Fruit fly (Drosophila melanogaster) whole organism, embryonic: ENCODE measurements around the gene mRpL46.

ENCODE experiments used
- Aef1 ChIP-seq: fragments of 200-800 bp; sonication (Bioruptor generic); IDR thresholded peaks from 3 replicates; pipeline ENCODE4 v1.3.6; 2022; ENCODE audit warnings: missing biosample characterization, missing genetic modification characterization
- Atf-2 ChIP-seq: fragments of 200-800 bp; sonication (Bioruptor generic); optimal IDR thresholded peaks from 2 replicates; lab custom pipeline; 2016; ENCODE audit warnings: missing biosample characterization, missing genetic modification characterization
- Bdp1 ChIP-seq: fragments of 200-800 bp; sonication (Bioruptor generic); optimal IDR thresholded peaks from 3 replicates; lab custom pipeline; 2016; ENCODE audit warnings: missing biosample characterization, missing genetic modification characterization
- BtbVII ChIP-seq: fragments of 200-800 bp; sonication (Bioruptor generic); optimal IDR thresholded peaks from 3 replicates; lab custom pipeline; 2017; ENCODE audit warnings: missing biosample characterization, mild to moderate bottlenecking, missing genetic modification characterization
- CG10959 ChIP-seq: fragments of 200-800 bp; sonication (Bioruptor generic); IDR thresholded peaks from 2 replicates; pipeline ENCODE4 v1.3.6; 2022; ENCODE audit warnings: missing biosample characterization, missing genetic modification characterization
- CG13123 ChIP-seq: fragments of 200-800 bp; sonication (Bioruptor generic); optimal IDR thresholded peaks from 2 replicates; lab custom pipeline; 2016; ENCODE audit warnings: missing biosample characterization, missing genetic modification characterization
- CG13624 ChIP-seq: fragments of 200-800 bp; sonication (Bioruptor generic); optimal IDR thresholded peaks from 2 replicates; lab custom pipeline; 2016; ENCODE audit warnings: missing biosample characterization, missing genetic modification characterization
- CG14667 ChIP-seq: fragments of 200-800 bp; sonication (Bioruptor generic); IDR thresholded peaks from 2 replicates; pipeline ENCODE4 v1.3.6; 2022; ENCODE audit warnings: missing biosample characterization, missing genetic modification characterization
- CG15479 ChIP-seq: fragments of 200-800 bp; sonication (Bioruptor generic); optimal IDR thresholded peaks from 3 replicates; lab custom pipeline; 2019; ENCODE audit warnings: missing biosample characterization, mild to moderate bottlenecking, missing genetic modification characterization, moderate library complexity
- CG18262 ChIP-seq: fragments of 200-800 bp; optimal IDR thresholded peaks from 3 replicates; lab custom pipeline; 2019; ENCODE audit warnings: missing biosample characterization, mild to moderate bottlenecking, missing genetic modification characterization, moderate library complexity
- CG1832 ChIP-seq: fragments of 200-800 bp; sonication (Bioruptor generic); optimal IDR thresholded peaks from 2 replicates; lab custom pipeline; 2017; ENCODE audit warnings: missing biosample characterization, mild to moderate bottlenecking, missing genetic modification characterization, inconsistent platforms
- CG2202 ChIP-seq: fragments of 200-800 bp; sonication (Bioruptor generic); optimal IDR thresholded peaks from 2 replicates; lab custom pipeline; 2018; ENCODE audit warnings: missing biosample characterization, mild to moderate bottlenecking, missing genetic modification characterization
- CG3065 ChIP-seq: fragments of 200-800 bp; sonication (Bioruptor generic); optimal IDR thresholded peaks from 2 replicates; lab custom pipeline; 2016; ENCODE audit warnings: missing biosample characterization, missing genetic modification characterization
- CG31224 ChIP-seq: fragments of 200-800 bp; sonication (Bioruptor generic); IDR thresholded peaks from 2 replicates; pipeline ENCODE4 v1.3.6; 2022; ENCODE audit warnings: missing biosample characterization, missing genetic modification characterization
- CG3407 ChIP-seq: fragments of 200-800 bp; sonication (Bioruptor generic); optimal IDR thresholded peaks from 2 replicates; lab custom pipeline; 2018; ENCODE audit warnings: missing biosample characterization, mild to moderate bottlenecking, missing genetic modification characterization
- CG3838 ChIP-seq: fragments of 200-800 bp; sonication (Bioruptor generic); optimal IDR thresholded peaks from 3 replicates; lab custom pipeline; 2016; ENCODE audit warnings: missing biosample characterization, missing genetic modification characterization
- CG4360 ChIP-seq: fragments of 200-800 bp; sonication (Bioruptor generic); IDR thresholded peaks from 2 replicates; pipeline ENCODE4 v1.3.6; 2022; ENCODE audit warnings: missing biosample characterization, missing genetic modification characterization
- CG5953 ChIP-seq: fragments of 200-800 bp; sonication (Bioruptor generic); IDR thresholded peaks from 2 replicates; pipeline ENCODE4 v1.3.6; 2022; ENCODE audit warnings: missing biosample characterization, missing genetic modification characterization
- CG6254 ChIP-seq: fragments of 200-800 bp; sonication (Bioruptor generic); optimal IDR thresholded peaks from 3 replicates; lab custom pipeline; 2017; ENCODE audit warnings: mild to moderate bottlenecking, missing biosample characterization, missing genetic modification reagents, missing genetic modification characterization
- CG8944 ChIP-seq: fragments of 200-800 bp; sonication (Bioruptor generic); optimal IDR thresholded peaks from 3 replicates; lab custom pipeline; 2016; ENCODE audit warnings: missing biosample characterization, missing genetic modification characterization
- Dek ChIP-seq: fragments of 200-800 bp; sonication (Bioruptor generic); optimal IDR thresholded peaks from 3 replicates; lab custom pipeline; 2019; ENCODE audit warnings: missing biosample characterization, mild to moderate bottlenecking, missing genetic modification characterization, moderate library complexity
- Dip3 ChIP-seq: fragments of 200-800 bp; sonication (Bioruptor generic); optimal IDR thresholded peaks from 3 replicates; lab custom pipeline; 2016; ENCODE audit warnings: missing biosample characterization, missing genetic modification characterization
- Fer2 ChIP-seq: fragments of 200-800 bp; sonication (Bioruptor generic); optimal IDR thresholded peaks from 2 replicates; lab custom pipeline; 2018; ENCODE audit warnings: missing biosample characterization, mild to moderate bottlenecking, missing genetic modification characterization, moderate library complexity
- GATAe ChIP-seq: fragments of 200-800 bp; sonication (Bioruptor generic); conservative IDR thresholded peaks from 2 replicates; pipeline ENCODE4 v1.3.6; 2022; ENCODE audit warnings: missing biosample characterization, missing genetic modification characterization
- HLH4C ChIP-seq: fragments of 200-800 bp; sonication (Bioruptor generic); IDR thresholded peaks from 3 replicates; pipeline ENCODE4 v1.3.6; 2022; ENCODE audit warnings: missing biosample characterization, missing genetic modification characterization; ENCODE audit not compliant: partially characterized antibody
- HLH54F ChIP-seq: fragments of 200-800 bp; sonication (Bioruptor generic); optimal IDR thresholded peaks from 3 replicates; lab custom pipeline; 2016; ENCODE audit warnings: missing biosample characterization, missing genetic modification characterization
- Hsf ChIP-seq: fragments of 200-800 bp; sonication (Bioruptor generic); optimal IDR thresholded peaks from 3 replicates; lab custom pipeline; 2016; ENCODE audit warnings: missing biosample characterization, missing genetic modification characterization
- Kr ChIP-seq: fragments of 200-800 bp; sonication (Bioruptor generic); optimal IDR thresholded peaks from 2 replicates; lab custom pipeline; 2017; ENCODE audit warnings: missing biosample characterization, mild to moderate bottlenecking, missing genetic modification characterization
- Mes4 ChIP-seq: fragments of 200-800 bp; sonication (Bioruptor generic); optimal IDR thresholded peaks from 2 replicates; lab custom pipeline; 2016; ENCODE audit warnings: missing biosample characterization, missing genetic modification characterization
- Side ChIP-seq: fragments of 200-800 bp; sonication (Bioruptor generic); optimal IDR thresholded peaks from 2 replicates; lab custom pipeline; 2016; ENCODE audit warnings: missing biosample characterization, missing genetic modification characterization
- Sin3A ChIP-seq: fragments of >200 bp; optimal IDR thresholded peaks from 2 replicates; lab custom pipeline; 2018
- Vsx1 ChIP-seq: fragments of 200-800 bp; sonication (Bioruptor generic); optimal IDR thresholded peaks from 2 replicates; lab custom pipeline; 2017; ENCODE audit warnings: missing biosample characterization, mild to moderate bottlenecking, missing genetic modification characterization, missing genetic modification reagents
- az2 ChIP-seq: fragments of 200-800 bp; sonication (Bioruptor generic); optimal IDR thresholded peaks from 3 replicates; lab custom pipeline; 2016; ENCODE audit warnings: missing biosample characterization, missing genetic modification characterization
- cad ChIP-seq: fragments of >200 bp; optimal IDR thresholded peaks from 2 replicates; lab custom pipeline; 2017; ENCODE audit warnings: missing biosample characterization, missing genetic modification characterization
- corto ChIP-seq: fragments of 200-800 bp; sonication (Bioruptor generic); optimal IDR thresholded peaks from 2 replicates; lab custom pipeline; 2016; ENCODE audit warnings: missing biosample characterization, mild to moderate bottlenecking, missing genetic modification characterization, moderate library complexity
- crp ChIP-seq, 2 experiments: fragments of 200-800 bp; sonication (Bioruptor generic); optimal IDR thresholded peaks; 2 replicates in 1 of 2; 3 replicates in 1 of 2; lab custom pipeline; 2017; ENCODE audit warnings: missing biosample characterization in 2 of 2, missing genetic modification characterization in 2 of 2, mild to moderate bottlenecking in 1 of 2, moderate library complexity in 1 of 2
- cwo ChIP-seq: fragments of 200-800 bp; sonication (Bioruptor generic); optimal IDR thresholded peaks from 3 replicates; lab custom pipeline; 2017; ENCODE audit warnings: missing biosample characterization, missing genetic modification characterization, mild to moderate bottlenecking, moderate library complexity, missing genetic modification reagents
- dmrt99B ChIP-seq: fragments of 200-800 bp; sonication (Bioruptor generic); optimal IDR thresholded peaks from 2 replicates; lab custom pipeline; 2018; ENCODE audit warnings: missing biosample characterization, mild to moderate bottlenecking, missing genetic modification characterization, moderate library complexity
- dpn ChIP-seq, 2 experiments: fragments of 200-800 bp; sonication (Bioruptor generic); optimal IDR thresholded peaks; 3 replicates each; lab custom pipeline; 2016; ENCODE audit warnings: missing biosample characterization in 2 of 2, missing genetic modification characterization in 2 of 2
- gsb-n ChIP-seq: fragments of 200-800 bp; sonication (Bioruptor generic); optimal IDR thresholded peaks from 3 replicates; lab custom pipeline; 2018; ENCODE audit warnings: missing biosample characterization, mild to moderate bottlenecking, missing genetic modification characterization
- kah ChIP-seq: fragments of 200-800 bp; sonication (Bioruptor generic); optimal IDR thresholded peaks from 2 replicates; lab custom pipeline; 2018; ENCODE audit warnings: missing biosample characterization, mild to moderate bottlenecking, missing genetic modification characterization
- kay ChIP-seq: fragments of 200-800 bp; sonication (Bioruptor generic); optimal IDR thresholded peaks from 2 replicates; lab custom pipeline; 2016; ENCODE audit warnings: missing biosample characterization, missing genetic modification characterization
- org-1 ChIP-seq: fragments of 200-800 bp; sonication (Bioruptor generic); optimal IDR thresholded peaks from 2 replicates; lab custom pipeline; 2017; ENCODE audit warnings: missing biosample characterization, missing genetic modification characterization
- p53 ChIP-seq: fragments of 200-800 bp; sonication (Bioruptor generic); optimal IDR thresholded peaks from 2 replicates; lab custom pipeline; 2016; ENCODE audit warnings: missing biosample characterization, missing genetic modification characterization
- pan ChIP-seq, 4 experiments: fragments of >200 bp in 3 of 4; fragments of 200-800 bp in 1 of 4; sonication (Bioruptor generic) in 1 of 4; optimal IDR thresholded peaks in 3 of 4; IDR thresholded peaks in 1 of 4; 2 replicates each; pipeline versions ENCODE4 v1.3.6 to Lab custom; 2017 to 2022; ENCODE audit warnings: missing biosample characterization in 2 of 4, missing genetic modification characterization in 2 of 4, mixed read lengths in 1 of 4
- pzg ChIP-seq: fragments of 200-800 bp; sonication (Bioruptor generic); optimal IDR thresholded peaks from 3 replicates; lab custom pipeline; 2018; ENCODE audit warnings: missing biosample characterization, mild to moderate bottlenecking, missing genetic modification characterization, moderate library complexity
- slp2 ChIP-seq: fragments of 200-800 bp; sonication (Bioruptor generic); optimal IDR thresholded peaks from 2 replicates; lab custom pipeline; 2016; ENCODE audit warnings: missing biosample characterization, missing genetic modification characterization
- zf30C ChIP-seq: fragments of 200-800 bp; sonication (Bioruptor generic); optimal IDR thresholded peaks from 3 replicates; lab custom pipeline; 2018; ENCODE audit warnings: missing biosample characterization, mild to moderate bottlenecking, missing genetic modification characterization

mRpL46 gene

DNA sequence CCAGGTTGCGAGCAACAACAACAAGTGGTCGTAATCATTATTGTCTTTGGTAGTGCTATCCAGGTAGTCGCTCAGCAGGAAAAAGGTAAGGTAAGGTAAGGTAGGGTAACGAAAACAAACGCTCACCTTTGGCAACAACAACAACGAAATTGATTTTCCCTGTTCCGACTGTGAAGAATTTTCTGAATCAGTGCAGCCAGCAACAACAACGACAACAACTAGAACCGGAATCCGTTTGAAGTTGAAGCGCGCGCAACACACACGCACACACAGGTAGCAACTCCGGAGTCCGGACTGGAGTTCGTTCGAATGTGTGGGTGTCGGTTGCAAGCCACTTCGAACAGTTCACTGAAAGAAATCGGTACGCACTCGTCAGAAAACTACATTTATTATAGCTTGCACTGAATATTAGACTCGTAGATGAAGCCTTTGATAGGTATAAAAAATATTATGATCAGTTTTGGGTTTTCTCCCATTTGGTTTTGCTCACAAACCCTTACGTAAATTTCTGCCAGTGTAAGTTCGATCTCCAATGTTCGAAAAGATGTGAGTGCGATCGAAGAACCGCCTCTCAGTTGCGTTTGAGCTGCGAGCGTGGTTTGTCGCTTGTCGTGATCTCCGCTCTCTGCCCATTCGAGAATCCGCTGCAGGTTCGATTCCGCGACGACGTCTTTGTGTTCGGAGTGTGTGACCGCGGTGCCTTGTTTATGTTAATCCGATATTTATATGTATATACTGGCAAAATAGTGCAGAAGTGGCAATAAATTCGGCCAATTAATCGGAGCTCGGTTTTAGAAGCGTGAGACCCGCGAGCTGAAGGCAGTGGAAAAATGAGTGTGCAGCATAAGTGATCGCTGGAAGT, 30.7 kb upstream of the mRpL46 start, which contains the start of gene CG13921 (continued):
- TF ChIP-seq BtbVII (GFP tag; lab: Kevin White, UChicago) (peak; percentile 97), kay (no peak), org-1 (GFP tag; lab: Kevin White, UChicago) (peak; percentile 99), CG1832 (GFP tag; lab: Kevin White, UChicago) (no peak), corto (GFP tag; lab: Kevin White, UChicago) (peak; percentile 98), CG14667 (GFP tag; lab: Robert Waterston, UW) (peak; percentile 99), Mes4 (GFP tag; lab: Kevin White, UChicago) (peak; percentile 98), Dip3 (GFP tag; lab: Kevin White, UChicago) (peak; percentile 95), Bdp1 (peak; percentile 94), p53 (peak; percentile 98), CG3838 (peak; percentile 96), CG3407 (GFP tag; lab: Kevin White, UChicago) (peak; percentile 98), dpn (GFP tag; optimal IDR thresholded peaks at IDR 0.05; lab: Kevin White, UChicago) (peak; percentile 99), CG8944 (GFP tag; lab: Kevin White, UChicago) (peak; percentile 99), Dek (tag; lab: Kevin White, UChicago) (peak; percentile 97), Atf-2 (GFP tag; lab: Kevin White, UChicago) (peak; percentile 98), HLH54F (GFP tag; lab: Kevin White, UChicago) (peak; percentile 98), CG13123 (peak; percentile 98), CG4360 (peak; percentile 98), Kr (GFP tag; lab: Kevin White, UChicago) (peak; percentile 95), CG18262 (tag; lab: Kevin White, UChicago) (peak; percentile 100), CG10959 (GFP tag; lab: Robert Waterston, UW) (peak; percentile 100), gsb-n (tag; lab: Kevin White, UChicago) (peak; percentile 99), cad (GFP tag; lab: Kevin White, UChicago) (peak; percentile 14), CG15479 (GFP tag; lab: Kevin White, UChicago) (peak; percentile 98), GATAe (peak; percentile 91), az2 (peak; percentile 99), zf30C (GFP tag; lab: Kevin White, UChicago) (peak; percentile 100), CG6254 (GFP tag; lab: Kevin White, UChicago) (peak; percentile 97), CG2202 (tag; lab: Kevin White, UChicago) (peak; percentile 98), CG31224 (GFP tag; lab: Robert Waterston, UW) (peak; percentile 96), cwo (GFP tag; lab: Kevin White, UChicago) (peak; percentile 95), slp2 (GFP tag; lab: Kevin White, UChicago) (peak; percentile 99), CG13624 (GFP tag; lab: Kevin White, UChicago) (peak; percentile 99), pzg (peak; percentile 31), CG5953 (peak; percentile 99), kah (GFP tag; lab: Kevin White, UChicago) (peak; percentile 95), CG3065 (GFP tag; lab: Kevin White, UChicago) (peak; percentile 98), Hsf (GFP tag; lab: Kevin White, UChicago) (peak; percentile 99), HLH4C (GFP tag; lab: Robert Waterston, UW) (no peak), dmrt99B (tag; lab: Kevin White, UChicago) (peak; percentile 99), Aef1 (GFP tag; lab: Robert Waterston, UW) (peak; percentile 99), Fer2 (tag; lab: Kevin White, UChicago) (peak; percentile 95), crp (GFP tag; optimal IDR thresholded peaks at IDR 0.05; lab: Kevin White, UChicago) (peak in 1 of 2 experiments; percentile 76), Vsx1 (GFP tag; lab: Kevin White, UChicago) (peak; percentile 97), Side (GFP tag; lab: Kevin White, UChicago) (peak; percentile 94), pan (optimal IDR thresholded peaks at IDR 0.05; lab: Kevin White, UChicago) (no peak), pan (GFP tag; optimal IDR thresholded peaks at IDR 0.05 in 1 of 2, IDR thresholded peaks at IDR 0.05 in 1 of 2) (peak in 1 of 2 experiments; percentile 99), Sin3A (lab: Kevin White, UChicago) (no peak)
